Fruit fly (Drosophila melanogaster): ENCODE data around the gene CG31016.

DNA sequence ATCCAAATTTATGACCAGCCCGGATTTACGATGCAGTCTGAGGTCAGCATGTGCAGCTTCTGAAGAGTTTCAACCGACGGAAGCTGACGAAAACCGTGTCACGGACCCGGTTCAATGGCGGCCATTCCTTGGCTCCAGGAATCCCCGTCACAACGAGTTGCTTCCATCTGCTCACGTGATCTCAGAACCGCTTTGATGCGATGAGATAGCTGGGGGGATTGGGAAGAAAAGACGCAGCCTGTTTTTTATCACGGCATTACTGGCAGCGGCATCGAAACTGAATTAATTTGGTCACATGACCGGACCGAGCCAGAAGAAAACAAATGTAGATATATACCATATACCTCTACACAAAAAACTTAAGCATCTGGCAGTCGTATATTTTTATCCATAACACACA, 15.1 kb upstream of the CG31016 start:
- no peak for TF ChIP-seq pan (optimal IDR thresholded peaks at IDR 0.05)
- TF ChIP-seq usp (GFP tag; optimal IDR thresholded peaks at IDR 0.05), result no peak
- no peak for TF ChIP-seq psq (optimal IDR thresholded peaks at IDR 0.05)

All from whole organism.